Fruit fly (Drosophila melanogaster) whole organism, prepupa: Measurements from ENCODE around the gene CG6398.

ENCODE experiments used
- Blimp-1 ChIP-seq: fragments of 200-800 bp; sonication (Bioruptor generic); optimal IDR thresholded peaks from 3 replicates; lab custom pipeline; 2017; ENCODE audit warnings: missing biosample characterization, missing genetic modification characterization, mild to moderate bottlenecking, moderate library complexity, missing genetic modification reagents
- CG10631 ChIP-seq: fragments of 200-800 bp; sonication (Bioruptor generic); optimal IDR thresholded peaks from 2 replicates; lab custom pipeline; 2016; ENCODE audit warnings: missing biosample characterization, missing genetic modification characterization
- CG10669 ChIP-seq: fragments of 200-800 bp; sonication (Bioruptor generic); optimal IDR thresholded peaks from 3 replicates; lab custom pipeline; 2018; ENCODE audit warnings: missing biosample characterization, mild to moderate bottlenecking, missing genetic modification characterization, moderate library complexity
- CG15336 ChIP-seq: fragments of 200-800 bp; sonication (Bioruptor generic); IDR thresholded peaks from 2 replicates; pipeline ENCODE4 v1.3.6; 2022; ENCODE audit warnings: missing biosample characterization, missing genetic modification characterization
- CG1621 ChIP-seq: fragments of 200-800 bp; sonication (Bioruptor generic); optimal IDR thresholded peaks from 3 replicates; lab custom pipeline; 2018; ENCODE audit warnings: missing biosample characterization, mild to moderate bottlenecking, missing genetic modification characterization
- CG16779 ChIP-seq: fragments of 200-800 bp; sonication (Bioruptor generic); optimal IDR thresholded peaks from 3 replicates; lab custom pipeline; 2017; ENCODE audit warnings: missing biosample characterization, mild to moderate bottlenecking, missing genetic modification characterization
- CG3032 ChIP-seq: fragments of 200-800 bp; optimal IDR thresholded peaks from 2 replicates; lab custom pipeline; 2019; ENCODE audit warnings: missing biosample characterization, mild to moderate bottlenecking, missing genetic modification characterization, moderate library complexity
- CG31627 ChIP-seq: fragments of 200-800 bp; sonication (Bioruptor generic); optimal IDR thresholded peaks from 3 replicates; lab custom pipeline; 2016; ENCODE audit warnings: missing biosample characterization, missing genetic modification characterization
- CG34406 ChIP-seq: fragments of 200-800 bp; sonication (Bioruptor generic); optimal IDR thresholded peaks from 3 replicates; lab custom pipeline; 2016; ENCODE audit warnings: missing biosample characterization, missing genetic modification characterization
- CG4318 ChIP-seq: fragments of 200-800 bp; sonication (Bioruptor generic); optimal IDR thresholded peaks from 3 replicates; lab custom pipeline; 2017; ENCODE audit warnings: missing biosample characterization, mild to moderate bottlenecking, missing genetic modification characterization
- CG6163 ChIP-seq: fragments of 200-800 bp; sonication (Bioruptor generic); IDR thresholded peaks from 3 replicates; pipeline ENCODE4 v1.3.6; 2022; ENCODE audit warnings: missing biosample characterization, missing genetic modification characterization
- CG6792 ChIP-seq: fragments of 200-800 bp; sonication (Bioruptor generic); optimal IDR thresholded peaks from 3 replicates; lab custom pipeline; 2016; ENCODE audit warnings: missing biosample characterization, missing genetic modification characterization
- CG8119 ChIP-seq: fragments of 200-800 bp; sonication (Bioruptor generic); IDR thresholded peaks from 3 replicates; pipeline ENCODE4 v1.3.6; 2022; ENCODE audit warnings: missing biosample characterization, missing genetic modification characterization
- CG8319 ChIP-seq: fragments of 200-800 bp; sonication (Bioruptor generic); optimal IDR thresholded peaks from 3 replicates; lab custom pipeline; 2016; ENCODE audit warnings: missing biosample characterization, missing genetic modification characterization
- CG8632 ChIP-seq: fragments of 200-800 bp; sonication (Bioruptor generic); optimal IDR thresholded peaks from 3 replicates; lab custom pipeline; 2016; ENCODE audit warnings: missing biosample characterization, missing genetic modification characterization
- CG9139 ChIP-seq: fragments of 200-800 bp; sonication (Bioruptor generic); optimal IDR thresholded peaks from 3 replicates; lab custom pipeline; 2017; ENCODE audit warnings: missing biosample characterization, mild to moderate bottlenecking, missing genetic modification characterization
- Eip78C ChIP-seq: fragments of 200-800 bp; sonication (Bioruptor generic); peaks from one replicate; lab custom pipeline; 2016; ENCODE audit warnings: missing biosample characterization, missing genetic modification characterization
- Ets21C ChIP-seq: fragments of 200-800 bp; sonication (Bioruptor generic); optimal IDR thresholded peaks from 3 replicates; lab custom pipeline; 2016; ENCODE audit warnings: missing biosample characterization, missing genetic modification characterization
- Gug ChIP-seq: fragments of 200-800 bp; sonication (Bioruptor generic); IDR thresholded peaks from 2 replicates; pipeline ENCODE4 v1.3.6; 2022; ENCODE audit warnings: missing biosample characterization, missing genetic modification characterization
- Hr38 ChIP-seq: sonication (Bioruptor generic); optimal IDR thresholded peaks from 2 replicates; lab custom pipeline; 2016; ENCODE audit warnings: missing biosample characterization, missing genetic modification characterization
- Hr39 ChIP-seq: fragments of 200-800 bp; sonication (Bioruptor generic); optimal IDR thresholded peaks from 2 replicates; lab custom pipeline; 2016; ENCODE audit warnings: missing biosample characterization, missing genetic modification characterization
- Hr4 ChIP-seq: fragments of 200-800 bp; sonication (Bioruptor generic); optimal IDR thresholded peaks from 3 replicates; lab custom pipeline; 2016; ENCODE audit warnings: missing biosample characterization, missing genetic modification characterization
- Lpt ChIP-seq: fragments of 200-800 bp; sonication (Bioruptor generic); optimal IDR thresholded peaks from 3 replicates; lab custom pipeline; 2016; ENCODE audit warnings: missing biosample characterization, missing genetic modification characterization
- OdsH ChIP-seq: fragments of 200-800 bp; sonication (Bioruptor generic); optimal IDR thresholded peaks from 3 replicates; lab custom pipeline; 2016; ENCODE audit warnings: missing biosample characterization, missing genetic modification characterization
- Smox ChIP-seq: fragments of 200-800 bp; sonication (Bioruptor generic); optimal IDR thresholded peaks from 3 replicates; lab custom pipeline; 2016; ENCODE audit warnings: missing biosample characterization, missing genetic modification characterization
- Sox102F ChIP-seq: fragments of 200-800 bp; sonication (Bioruptor generic); optimal IDR thresholded peaks from 2 replicates; lab custom pipeline; 2016; ENCODE audit warnings: missing biosample characterization, mild to moderate bottlenecking, missing genetic modification characterization
- Sox14 ChIP-seq: fragments of 200-800 bp; sonication (Bioruptor generic); optimal IDR thresholded peaks from 3 replicates; lab custom pipeline; 2016; ENCODE audit warnings: missing biosample characterization, missing genetic modification characterization
- Sox15 ChIP-seq: fragments of 200-800 bp; sonication (Bioruptor generic); optimal IDR thresholded peaks from 3 replicates; lab custom pipeline; 2016; ENCODE audit warnings: missing biosample characterization, missing genetic modification characterization
- achi ChIP-seq: fragments of 200-800 bp; sonication (Bioruptor generic); optimal IDR thresholded peaks from 3 replicates; lab custom pipeline; 2016; ENCODE audit warnings: missing biosample characterization, missing genetic modification characterization
- cyc ChIP-seq: fragments of 200-800 bp; sonication (Bioruptor generic); optimal IDR thresholded peaks from 3 replicates; lab custom pipeline; 2016; ENCODE audit warnings: missing biosample characterization, missing genetic modification characterization
- dac ChIP-seq: fragments of 200-800 bp; sonication (Bioruptor generic); optimal IDR thresholded peaks from 2 replicates; lab custom pipeline; 2017; ENCODE audit warnings: missing biosample characterization, mild to moderate bottlenecking, missing genetic modification characterization
- dsx ChIP-seq: fragments of 200-800 bp; optimal IDR thresholded peaks from 3 replicates; lab custom pipeline; 2019; ENCODE audit warnings: missing biosample characterization, mild to moderate bottlenecking, missing genetic modification characterization, moderate library complexity; ENCODE audit not compliant: poor library complexity, severe bottlenecking
- eg ChIP-seq: fragments of 200-800 bp; sonication (Bioruptor generic); IDR thresholded peaks from 3 replicates; pipeline ENCODE4 v1.3.6; 2022; ENCODE audit warnings: missing biosample characterization, missing genetic modification characterization
- esn ChIP-seq: fragments of 200-800 bp; sonication (Bioruptor generic); optimal IDR thresholded peaks from 2 replicates; lab custom pipeline; 2016; ENCODE audit warnings: missing biosample characterization, mild to moderate bottlenecking, missing genetic modification characterization, moderate library complexity
- fd59A ChIP-seq: fragments of 200-800 bp; sonication (Bioruptor generic); optimal IDR thresholded peaks from 2 replicates; lab custom pipeline; 2017; ENCODE audit warnings: missing biosample characterization, mild to moderate bottlenecking, missing genetic modification characterization, missing genetic modification reagents
- pdm3 ChIP-seq: fragments of 200-800 bp; sonication (Bioruptor generic); optimal IDR thresholded peaks from 3 replicates; lab custom pipeline; 2016; ENCODE audit warnings: missing biosample characterization, missing genetic modification characterization
- salr ChIP-seq, 2 experiments: fragments of 200-800 bp; sonication (Bioruptor generic); optimal IDR thresholded peaks; 3 replicates each; lab custom pipeline; 2016 to 2018; ENCODE audit warnings: missing biosample characterization in 2 of 2, missing genetic modification characterization in 2 of 2, mild to moderate bottlenecking in 1 of 2
- spab ChIP-seq: fragments of 200-800 bp; sonication (Bioruptor generic); optimal IDR thresholded peaks from 2 replicates; lab custom pipeline; 2017; ENCODE audit warnings: missing biosample characterization, mild to moderate bottlenecking, missing genetic modification characterization, missing genetic modification reagents
- ss ChIP-seq, 2 experiments: fragments of 200-800 bp; sonication (Bioruptor generic); optimal IDR thresholded peaks; 2 replicates in 1 of 2; 3 replicates in 1 of 2; lab custom pipeline; 2017 to 2018; ENCODE audit warnings: mild to moderate bottlenecking in 2 of 2, missing biosample characterization in 2 of 2, missing genetic modification characterization in 2 of 2, moderate library complexity in 1 of 2
- topi ChIP-seq: fragments of 200-800 bp; sonication (Bioruptor generic); optimal IDR thresholded peaks from 3 replicates; lab custom pipeline; 2016; ENCODE audit warnings: missing biosample characterization, missing genetic modification characterization
- vri ChIP-seq: fragments of 200-800 bp; sonication (Bioruptor generic); optimal IDR thresholded peaks from 3 replicates; lab custom pipeline; 2016; ENCODE audit warnings: missing biosample characterization, mild to moderate bottlenecking, missing genetic modification characterization

The CG6398 gene

dm6 chrX:17826807-17827703, 3.6 kb upstream of the CG6398 start, which contains the start of gene Socs16D (continued):
- TF ChIP-seq esn: peak; percentile 48
- peak; percentile 15 for TF ChIP-seq Sox14
- peak; percentile 13 for TF ChIP-seq dsx (GFP tag; lab: Kevin White, UChicago)
- TF ChIP-seq CG6163: no peak; the same call in 2 of the 3 replicates
- TF ChIP-seq CG8632 (GFP tag; lab: Kevin White, UChicago): peak; percentile 22
- TF ChIP-seq CG1621 (tag; lab: Kevin White, UChicago): no peak
- TF ChIP-seq cyc (GFP tag; lab: Kevin White, UChicago): peak; percentile 15
- no peak for TF ChIP-seq CG6792 (GFP tag; lab: Kevin White, UChicago)
- TF ChIP-seq eg: 0 out of 3 replicates have a peak, but pooled peaks have one; percentile 10
- TF ChIP-seq Sox102F (GFP tag; lab: Kevin White, UChicago): peak; percentile 45
- TF ChIP-seq CG9139 (GFP tag; lab: Kevin White, UChicago): no peak
- no peak for TF ChIP-seq CG4318
- TF ChIP-seq Blimp-1 (GFP tag; lab: Kevin White, UChicago): no peak
- TF ChIP-seq fd59A: no peak
- peak; percentile 1 for TF ChIP-seq CG10631 (GFP tag; lab: Kevin White, UChicago)
- TF ChIP-seq CG31627 (GFP tag; lab: Kevin White, UChicago): peak; percentile 32
- peak; percentile 34 for TF ChIP-seq Smox (GFP tag; lab: Kevin White, UChicago)
- peak; percentile 20 for TF ChIP-seq CG16779 (tag; lab: Kevin White, UChicago)
- TF ChIP-seq CG15336 (GFP tag; lab: Robert Waterston, UW): peak; percentile 46
- no peak for TF ChIP-seq spab (GFP tag; lab: Kevin White, UChicago)
- TF ChIP-seq OdsH (GFP tag; lab: Kevin White, UChicago): peak; percentile 33
- no peak for TF ChIP-seq Gug (GFP tag; lab: Robert Waterston, UW)
- peak; percentile 1 for TF ChIP-seq Hr39 (GFP tag; lab: Kevin White, UChicago)
- no peak for TF ChIP-seq CG10669 (GFP tag; lab: Kevin White, UChicago)
- no peak for TF ChIP-seq dac (GFP tag; lab: Kevin White, UChicago)
- TF ChIP-seq pdm3 (GFP tag; lab: Kevin White, UChicago): peak; percentile 27
- TF ChIP-seq achi (GFP tag; lab: Kevin White, UChicago): no peak
- TF ChIP-seq CG8119 (GFP tag; lab: Robert Waterston, UW): no peak

dm6 chrX:17828298-17829033, 2.2 kb upstream of the CG6398 start:
- TF ChIP-seq vri (GFP tag; lab: Kevin White, UChicago) (no peak), CG8319 (no peak), Blimp-1 (GFP tag; lab: Kevin White, UChicago) (peak; percentile 65), CG1621 (tag; lab: Kevin White, UChicago) (no peak)

- TF ChIP-seq pdm3 (GFP tag; lab: Kevin White, UChicago) (peak; percentile 34), Hr38 (GFP tag; lab: Kevin White, UChicago) (no peak), Sox15 (GFP tag; lab: Kevin White, UChicago) (peak; percentile 47), Ets21C (GFP tag; lab: Kevin White, UChicago) (no peak), Eip78C (peak; percentile 95), Sox102F (GFP tag; lab: Kevin White, UChicago) (peak; percentile 28), CG1621 (tag; lab: Kevin White, UChicago) (peak; percentile 37), Gug (GFP tag; lab: Robert Waterston, UW) (peak; percentile 43; the same call in 1 of the 2 replicates), CG9139 (GFP tag; lab: Kevin White, UChicago) (no peak), ss (GFP tag; optimal IDR thresholded peaks at IDR 0.05; lab: Kevin White, UChicago) (peak; percentile 21 to 60), esn (peak; percentile 41), OdsH (GFP tag; lab: Kevin White, UChicago) (peak; percentile 84), Hr4 (GFP tag; lab: Kevin White, UChicago) (peak; percentile 68), salr (GFP tag; optimal IDR thresholded peaks at IDR 0.05; lab: Kevin White, UChicago) (peak in 1 of 2 experiments; percentile 51), CG3032 (tag; lab: Kevin White, UChicago) (peak; percentile 58), dac (GFP tag; lab: Kevin White, UChicago) (peak; percentile 65), topi (peak; percentile 60), CG6163 (peak; percentile 15), CG34406 (GFP tag; lab: Kevin White, UChicago) (peak; percentile 43), CG10669 (GFP tag; lab: Kevin White, UChicago) (peak; percentile 49), Lpt (peak; percentile 16)
Measured at dm6 chrX:17829083-17829997, 1.3 kb upstream of the CG6398 start.
